Worm (Caenorhabditis elegans) whole organism, L3 larva: ENCODE results near the gene nhl-3.

Experiments
- ZK546.5 ChIP-seq: sonication (generic microtip); optimal IDR thresholded peaks from 2 replicates; lab custom pipeline; 2017; ENCODE audit warnings: missing biosample characterization, missing genetic modification characterization
- ama-1 ChIP-seq: fragments of 150-350 bp; optimal IDR thresholded peaks from 2 replicates; lab custom pipeline; 2018
- daf-12 ChIP-seq: fragments of 150-350 bp; optimal IDR thresholded peaks from 2 replicates; lab custom pipeline; 2014; ENCODE audit warnings: missing biosample characterization, missing genetic modification reagents, missing genetic modification characterization
- elt-2 ChIP-seq: sonication (generic microtip); optimal IDR thresholded peaks from 2 replicates; lab custom pipeline; 2016; ENCODE audit warnings: missing genetic modification reagents, mild to moderate bottlenecking, missing genetic modification characterization, missing compliant biosample characterization
- elt-3 ChIP-seq, 3 experiments: fragments of 150-350 bp in 1 of 3; sonication (generic microtip) in 2 of 3; optimal IDR thresholded peaks; 2 replicates in 2 of 3; 4 replicates in 1 of 3; lab custom pipeline; 2014 to 2017; ENCODE audit warnings: missing biosample characterization in 3 of 3, missing genetic modification characterization in 3 of 3
- nfya-1 ChIP-seq: sonication (generic microtip); optimal IDR thresholded peaks from 2 replicates; lab custom pipeline; 2017; ENCODE audit warnings: missing genetic modification characterization, mild to moderate bottlenecking, missing compliant biosample characterization, antibody characterized with exemption, moderate library complexity; ENCODE audit not compliant: insufficient read depth
- nhr-11 ChIP-seq: fragments of 150-350 bp; optimal IDR thresholded peaks from 2 replicates; lab custom pipeline; 2014; ENCODE audit warnings: missing biosample characterization, missing genetic modification characterization
- nhr-12 ChIP-seq: fragments of 150-350 bp; optimal IDR thresholded peaks from 2 replicates; lab custom pipeline; 2014; ENCODE audit warnings: missing biosample characterization, missing genetic modification characterization
- pqm-1 ChIP-seq: fragments of 150-350 bp; optimal IDR thresholded peaks from 2 replicates; lab custom pipeline; 2017; ENCODE audit warnings: missing biosample characterization, missing genetic modification characterization, inconsistent platforms
- ztf-11 ChIP-seq: fragments of 150-350 bp; optimal IDR thresholded peaks from 2 replicates; lab custom pipeline; 2014; ENCODE audit warnings: missing biosample characterization, missing genetic modification characterization

ce11 chrII:627913-628312, 26.0 kb upstream of the nhl-3 start:
- no peak for TF ChIP-seq ztf-11
- TF ChIP-seq nhr-12 = no peak
- no peak for TF ChIP-seq daf-12 (tag; lab: Kevin White, UChicago)
- TF ChIP-seq ama-1 = no peak
- TF ChIP-seq ZK546.5 (tag; lab: Kevin White, UChicago) = no peak
- no peak for TF ChIP-seq nfya-1 (tag; lab: Kevin White, UChicago)
- TF ChIP-seq elt-2 = no peak
- no peak for TF ChIP-seq elt-3 (tag; optimal IDR thresholded peaks at IDR 0.05; lab: Kevin White, UChicago)
- TF ChIP-seq nhr-11 = no peak
- no peak for TF ChIP-seq pqm-1 (tag; lab: Kevin White, UChicago)
